Worm (Caenorhabditis elegans) whole organism, mixed stage, embryonic: ENCODE measurements around the gene F22E5.8.

ENCODE experiments used
- mep-1 ChIP-seq: fragments of 150-350 bp; optimal IDR thresholded peaks from 2 replicates; lab custom pipeline; 2017; ENCODE audit warnings: missing biosample characterization, missing genetic modification reagents, missing genetic modification characterization, inconsistent platforms
- nhr-237 ChIP-seq: fragments of 150-350 bp; optimal IDR thresholded peaks from 2 replicates; lab custom pipeline; 2014; ENCODE audit warnings: missing biosample characterization, missing genetic modification characterization
- sem-2 ChIP-seq: fragments of 200-800 bp; sonication (Bioruptor generic); optimal IDR thresholded peaks from 2 replicates; lab custom pipeline; 2018; ENCODE audit warnings: mild to moderate bottlenecking, missing genetic modification characterization, missing compliant biosample characterization
- ztf-11 ChIP-seq: fragments of 150-350 bp; optimal IDR thresholded peaks from 2 replicates; lab custom pipeline; 2014; ENCODE audit warnings: missing biosample characterization, missing genetic modification characterization

ce11 chrII:2611009-2611408 lies 28.8 kb upstream of the F22E5.8 start:
- no peak for TF ChIP-seq ztf-11 (tag; lab: Kevin White, UChicago)
- no peak for TF ChIP-seq sem-2 (GFP tag; lab: Kevin White, UChicago)
- TF ChIP-seq mep-1 (tag; lab: Kevin White, UChicago) = no peak
- TF ChIP-seq nhr-237 (tag; lab: Kevin White, UChicago) = no peak
